Worm (Caenorhabditis elegans) whole organism, L4/young adult: ENCODE measurements around the gene F41B5.12.

Experiments
- dao-5 ChIP-seq: sonication (generic microtip); optimal IDR thresholded peaks from 2 replicates; lab custom pipeline; 2016; ENCODE audit warnings: missing genotype, missing genetic modification characterization, moderate library complexity, missing compliant biosample characterization
- him-1 ChIP-seq: sonication (generic microtip); optimal IDR thresholded peaks from 2 replicates; lab custom pipeline; 2016; ENCODE audit warnings: missing genotype, missing genetic modification reagents, missing genetic modification characterization, missing compliant biosample characterization

- no peak for TF ChIP-seq him-1 (tag; lab: Kevin White, UChicago)
- no peak for TF ChIP-seq dao-5
Observed at ce11 chrV:2306383-2306782, 45.6 kb downstream of the F41B5.12 start.
